Worm (Caenorhabditis elegans): ENCODE measurements around the gene srp-1.

DNA sequence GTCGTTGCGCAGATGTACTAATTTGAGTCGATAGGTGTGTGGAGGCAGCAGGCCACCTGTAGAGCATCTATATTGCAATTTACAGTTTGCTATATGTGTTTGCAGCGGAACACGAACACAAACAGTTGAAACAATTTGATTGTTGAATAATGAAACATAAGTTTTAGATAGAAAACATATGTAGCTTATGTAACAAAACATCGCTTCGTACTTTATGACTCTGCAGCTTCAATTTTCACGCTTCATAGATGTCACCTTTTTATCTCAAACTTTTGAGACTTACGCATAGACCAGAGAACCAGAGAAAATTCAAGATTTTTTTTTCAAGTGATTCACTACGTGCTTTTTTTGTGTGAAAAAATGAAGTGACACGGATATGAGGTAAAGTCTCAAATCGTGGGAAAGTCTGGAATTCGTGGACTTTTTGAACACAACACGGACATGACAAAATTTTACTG is 29.2 kb upstream of the srp-1 start, which contains the start of gene fbxb-72:
- TF ChIP-seq ceh-9 (tag; optimal IDR thresholded peaks at IDR 0.05) (no peak), fkh-10 (GFP tag; optimal IDR thresholded peaks at IDR 0.05) (no peak), elt-2 (tag; optimal IDR thresholded peaks at IDR 0.05) (peak; percentile 76), ZK546.5 (tag; optimal IDR thresholded peaks at IDR 0.05) (no peak)

Measured in whole organism, L3 larva.